Worm (Caenorhabditis elegans) whole organism, midembryonic: Measurements from ENCODE around the gene wbp-2.

Experiments used
- T22C8.4 ChIP-seq: fragments of 200-800 bp; sonication (Bioruptor generic); IDR thresholded peaks from 2 replicates; pipeline ENCODE4 v1.3.6; 2022; ENCODE audit warnings: missing genetic modification characterization, missing compliant biosample characterization
- cog-1 ChIP-seq: sonication (generic microtip); optimal IDR thresholded peaks from 2 replicates; lab custom pipeline; 2016; ENCODE audit warnings: missing genetic modification characterization, missing compliant biosample characterization
- flt-1 ChIP-seq: fragments of 200-800 bp; sonication (Bioruptor generic); IDR thresholded peaks from 2 replicates; pipeline ENCODE4 v1.3.6; 2022; ENCODE audit warnings: missing genetic modification characterization, missing compliant biosample characterization
- klf-2 ChIP-seq: fragments of 200-800 bp; sonication (Bioruptor generic); conservative IDR thresholded peaks from 2 replicates; pipeline ENCODE4 v1.3.6; 2022; ENCODE audit warnings: missing genetic modification reagents, missing genetic modification characterization, missing compliant biosample characterization
- ref-1 ChIP-seq: fragments of 200-800 bp; sonication (Bioruptor generic); conservative IDR thresholded peaks from 2 replicates; pipeline ENCODE4 v1.3.6; 2022; ENCODE audit warnings: missing genetic modification reagents, missing genetic modification characterization, missing compliant biosample characterization
- tab-1 ChIP-seq: fragments of 200-800 bp; sonication (Bioruptor generic); IDR thresholded peaks from 2 replicates; pipeline ENCODE4 v1.3.6; 2022; ENCODE audit warnings: missing genetic modification characterization, missing compliant biosample characterization
- ztf-23 ChIP-seq: fragments of 200-800 bp; sonication (Bioruptor generic); IDR thresholded peaks from 2 replicates; pipeline ENCODE4 v1.3.6; 2022; ENCODE audit warnings: missing genetic modification reagents, missing genetic modification characterization, missing compliant biosample characterization
- ztf-29 ChIP-seq: fragments of 200-800 bp; sonication (Bioruptor generic); IDR thresholded peaks from 2 replicates; pipeline ENCODE4 v1.3.6; 2022; ENCODE audit warnings: missing genetic modification reagents, missing genetic modification characterization, missing compliant biosample characterization

ce11 chrII:9295678-9296077 lies 33.9 kb upstream of the wbp-2 start, which contains the start of gene C01G6.9:
- TF ChIP-seq T22C8.4 (GFP tag; lab: Robert Waterston, UW) (no peak), ztf-23 (GFP tag; lab: Robert Waterston, UW) (no peak), tab-1 (GFP tag; lab: Robert Waterston, UW) (no peak), cog-1 (no peak), klf-2 (GFP tag; lab: Robert Waterston, UW) (no peak), flt-1 (GFP tag; lab: Robert Waterston, UW) (no peak), ref-1 (GFP tag; lab: Robert Waterston, UW) (no peak), ztf-29 (GFP tag; lab: Robert Waterston, UW) (no peak)
